Fruit fly (Drosophila melanogaster): ENCODE results near the gene mRpS34.

DNA sequence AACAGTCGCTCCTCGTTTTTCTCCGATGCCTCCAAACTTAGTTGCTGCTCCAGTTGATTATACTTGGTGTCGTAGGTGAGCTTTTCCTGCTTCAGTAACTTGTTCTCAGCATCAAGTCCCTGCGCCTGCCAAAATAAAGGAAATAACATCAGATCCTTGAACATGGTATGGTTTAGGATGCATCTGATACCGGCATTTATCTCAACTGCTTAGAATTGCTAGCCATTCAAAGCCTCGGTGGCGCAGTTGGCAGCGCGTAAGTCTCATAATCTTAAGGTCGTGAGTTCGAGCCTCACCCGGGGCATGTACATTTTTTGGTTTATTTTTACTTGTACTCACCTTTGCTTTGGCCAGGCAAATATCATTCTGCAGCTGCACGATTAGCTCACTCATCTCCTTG lies 1.8 kb downstream of the mRpS34 start:
- TF ChIP-seq CTCF (optimal IDR thresholded peaks at IDR 0.05) (no peak), CG8478 (optimal IDR thresholded peaks at IDR 0.05) (no peak)

All from S2 (cell line).